Worm (Caenorhabditis elegans): ENCODE measurements around the gene ZK856.11.

ce11 chrV:10237959-10238444, 33.3 kb upstream of the ZK856.11 start:
- TF ChIP-seq elt-3 (tag; optimal IDR thresholded peaks at IDR 0.05) (no peak), R02D3.7 (tag; optimal IDR thresholded peaks at IDR 0.05) (no peak), lin-13 (GFP tag; optimal IDR thresholded peaks at IDR 0.05) (no peak), lin-39 (tag; optimal IDR thresholded peaks at IDR 0.05) (no peak), unc-62 (GFP tag; optimal IDR thresholded peaks at IDR 0.05) (no peak), mab-5 (tag; optimal IDR thresholded peaks at IDR 0.05) (no peak), nhr-25 (tag; optimal IDR thresholded peaks at IDR 0.05) (no peak), ceh-82 (tag; optimal IDR thresholded peaks at IDR 0.05) (no peak)

All from whole organism, L2 larva.